Worm (Caenorhabditis elegans) whole organism, midembryonic: ENCODE measurements around the gene zag-1.

Source experiments
- T22C8.4 ChIP-seq: fragments of 200-800 bp; sonication (Bioruptor generic); IDR thresholded peaks from 2 replicates; pipeline ENCODE4 v1.3.6; 2022; ENCODE audit warnings: missing genetic modification characterization, missing compliant biosample characterization
- flt-1 ChIP-seq: fragments of 200-800 bp; sonication (Bioruptor generic); IDR thresholded peaks from 2 replicates; pipeline ENCODE4 v1.3.6; 2022; ENCODE audit warnings: missing genetic modification characterization, missing compliant biosample characterization
- tab-1 ChIP-seq: fragments of 200-800 bp; sonication (Bioruptor generic); IDR thresholded peaks from 2 replicates; pipeline ENCODE4 v1.3.6; 2022; ENCODE audit warnings: missing genetic modification characterization, missing compliant biosample characterization
- ztf-23 ChIP-seq: fragments of 200-800 bp; sonication (Bioruptor generic); IDR thresholded peaks from 2 replicates; pipeline ENCODE4 v1.3.6; 2022; ENCODE audit warnings: missing genetic modification reagents, missing genetic modification characterization, missing compliant biosample characterization
- ztf-29 ChIP-seq: fragments of 200-800 bp; sonication (Bioruptor generic); IDR thresholded peaks from 2 replicates; pipeline ENCODE4 v1.3.6; 2022; ENCODE audit warnings: missing genetic modification reagents, missing genetic modification characterization, missing compliant biosample characterization

DNA sequence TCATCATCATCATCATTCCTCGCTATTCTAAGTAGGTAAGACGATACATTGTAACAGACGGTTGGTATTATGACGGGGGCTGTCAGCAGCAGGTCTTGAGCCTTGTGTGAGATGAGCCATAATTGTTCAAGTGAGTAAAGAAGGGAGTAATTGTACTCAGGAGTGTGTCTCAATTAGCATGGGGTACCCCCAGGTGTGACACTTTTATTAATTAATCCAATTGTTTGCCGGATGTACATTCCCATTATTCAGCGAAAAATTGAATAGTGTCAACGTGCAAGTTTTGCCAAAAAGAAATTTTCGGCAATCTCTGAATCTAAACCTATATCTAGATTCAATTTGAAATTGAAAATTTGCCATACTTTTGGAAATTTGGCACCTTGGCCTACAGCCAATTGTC, 6.7 kb upstream of the zag-1 start:
- TF ChIP-seq T22C8.4 (GFP tag; lab: Robert Waterston, UW) (no peak), flt-1 (GFP tag; lab: Robert Waterston, UW) (no peak), tab-1 (GFP tag; lab: Robert Waterston, UW) (no peak), ztf-29 (no peak), ztf-23 (GFP tag; lab: Robert Waterston, UW) (no peak)
